Fruit fly (Drosophila melanogaster) S2 (cell line): ENCODE measurements around the gene CG43124.

Experiments
- CG8478 ChIP-seq: fragments of >200 bp; optimal IDR thresholded peaks from 2 replicates; lab custom pipeline; 2018
- CTCF ChIP-seq, 2 experiments: fragments of >200 bp; optimal IDR thresholded peaks; 2 replicates each; lab custom pipeline; 2018

dm6 chr3R:28283419-28283818 lies 18.8 kb upstream of the CG43124 start, which contains the start of gene CG34437:
- TF ChIP-seq CG8478 (lab: Kevin White, UChicago): no peak
- no peak for TF ChIP-seq CTCF (optimal IDR thresholded peaks at IDR 0.05; lab: Kevin White, UChicago)
